Fruit fly (Drosophila melanogaster) whole organism, adult: Measurements from ENCODE around the gene Ge-1.

ENCODE experiments used
- CG11617 ChIP-seq: fragments of 200-800 bp; sonication (Bioruptor generic); optimal IDR thresholded peaks from 2 replicates; lab custom pipeline; 2017; ENCODE audit warnings: mild to moderate bottlenecking, missing biosample characterization, missing genetic modification reagents, missing genetic modification characterization
- CG12768 ChIP-seq: fragments of 200-800 bp; sonication (Bioruptor generic); optimal IDR thresholded peaks from 2 replicates; lab custom pipeline; 2017; ENCODE audit warnings: missing biosample characterization, missing genetic modification characterization, mild to moderate bottlenecking, moderate library complexity, missing genetic modification reagents
- CG14711 ChIP-seq: fragments of 200-800 bp; sonication (Bioruptor generic); optimal IDR thresholded peaks from 2 replicates; lab custom pipeline; 2018; ENCODE audit warnings: missing biosample characterization, mild to moderate bottlenecking, missing genetic modification characterization, moderate library complexity
- CG1620 ChIP-seq: fragments of 200-800 bp; sonication (Bioruptor generic); optimal IDR thresholded peaks from 2 replicates; lab custom pipeline; 2016; ENCODE audit warnings: missing biosample characterization, missing genetic modification characterization
- CG33017 ChIP-seq: fragments of 200-800 bp; sonication (Bioruptor generic); optimal IDR thresholded peaks from 2 replicates; lab custom pipeline; 2018; ENCODE audit warnings: missing biosample characterization, mild to moderate bottlenecking, missing genetic modification characterization, moderate library complexity
- CG5204 ChIP-seq: fragments of 200-800 bp; sonication (Bioruptor generic); optimal IDR thresholded peaks from 2 replicates; lab custom pipeline; 2016; ENCODE audit warnings: missing biosample characterization, missing genetic modification characterization
- CG7045 ChIP-seq: fragments of 200-800 bp; sonication (Bioruptor generic); optimal IDR thresholded peaks from 2 replicates; lab custom pipeline; 2017; ENCODE audit warnings: missing biosample characterization, mild to moderate bottlenecking, missing genetic modification characterization
- CG7101 ChIP-seq: fragments of 200-800 bp; sonication (Bioruptor generic); optimal IDR thresholded peaks from 2 replicates; lab custom pipeline; 2018; ENCODE audit warnings: missing biosample characterization, mild to moderate bottlenecking, missing genetic modification characterization, moderate library complexity
- Clk ChIP-seq: fragments of 200-800 bp; sonication (Bioruptor generic); optimal IDR thresholded peaks from 2 replicates; lab custom pipeline; 2017; ENCODE audit warnings: missing biosample characterization, missing genetic modification characterization
- Crg-1 ChIP-seq: fragments of 200-800 bp; sonication (Bioruptor generic); optimal IDR thresholded peaks from 2 replicates; lab custom pipeline; 2016; ENCODE audit warnings: missing biosample characterization, missing genetic modification characterization
- Hr96 ChIP-seq: fragments of 200-800 bp; sonication (Bioruptor generic); optimal IDR thresholded peaks from 2 replicates; lab custom pipeline; 2016; ENCODE audit warnings: missing biosample characterization, missing genetic modification characterization
- Mnt ChIP-seq: fragments of 200-800 bp; sonication (Bioruptor generic); optimal IDR thresholded peaks from 2 replicates; lab custom pipeline; 2016; ENCODE audit warnings: missing biosample characterization, mild to moderate bottlenecking, missing genetic modification characterization
- bab1 ChIP-seq: fragments of 200-800 bp; sonication (Bioruptor generic); optimal IDR thresholded peaks from 3 replicates; lab custom pipeline; 2019; ENCODE audit warnings: missing biosample characterization, mild to moderate bottlenecking, missing genetic modification characterization, moderate library complexity
- cic ChIP-seq: fragments of 200-800 bp; sonication (Bioruptor generic); optimal IDR thresholded peaks from 2 replicates; lab custom pipeline; 2017; ENCODE audit warnings: missing biosample characterization, mild to moderate bottlenecking, missing genetic modification characterization, moderate library complexity
- cnc ChIP-seq, 2 experiments: fragments of >200 bp; optimal IDR thresholded peaks; 2 replicates each; lab custom pipeline; 2017
- kay ChIP-seq: fragments of 200-800 bp; sonication (Bioruptor generic); peaks from one replicate; lab custom pipeline; 2016; ENCODE audit warnings: missing biosample characterization, missing genetic modification characterization, borderline replicate concordance
- ovo ChIP-seq: fragments of 200-800 bp; sonication (Bioruptor generic); optimal IDR thresholded peaks from 2 replicates; lab custom pipeline; 2016; ENCODE audit warnings: missing biosample characterization, missing genetic modification characterization
- pad ChIP-seq: fragments of 200-800 bp; sonication (Bioruptor generic); optimal IDR thresholded peaks from 3 replicates; lab custom pipeline; 2017; ENCODE audit warnings: missing biosample characterization, missing genetic modification characterization, mild to moderate bottlenecking, moderate library complexity, missing genetic modification reagents
- tj ChIP-seq: fragments of 200-800 bp; sonication (Bioruptor generic); optimal IDR thresholded peaks from 3 replicates; lab custom pipeline; 2017; ENCODE audit warnings: missing biosample characterization, mild to moderate bottlenecking, missing genetic modification characterization, moderate library complexity
- toe ChIP-seq: fragments of 200-800 bp; sonication (Bioruptor generic); optimal IDR thresholded peaks from 2 replicates; lab custom pipeline; 2016; ENCODE audit warnings: missing biosample characterization, missing genetic modification characterization

The Ge-1 gene

DNA sequence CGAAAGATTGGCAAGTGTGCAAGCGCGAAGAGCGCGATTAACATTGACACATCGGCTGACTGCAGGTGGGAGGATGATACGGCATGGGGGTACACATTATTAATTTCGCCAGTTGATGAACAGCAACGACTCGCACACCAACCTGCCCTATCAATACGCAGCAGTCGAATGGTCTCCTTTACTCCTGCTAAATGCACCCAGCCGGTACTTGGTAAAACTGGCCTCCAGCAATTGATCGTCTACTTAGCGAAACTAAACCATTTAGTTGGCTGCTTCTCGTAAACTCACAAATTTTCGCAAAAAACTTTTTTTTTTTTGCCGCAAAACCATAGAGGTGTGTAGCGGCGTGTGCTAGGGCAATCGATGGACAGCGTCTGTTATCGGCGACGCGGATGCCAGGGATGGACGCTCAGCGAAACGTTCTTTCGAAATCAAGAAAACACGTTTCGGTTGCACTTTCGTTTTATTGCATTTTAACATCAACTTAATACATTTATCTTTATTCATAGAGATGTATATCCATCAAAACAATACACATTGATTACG is at the start of gene Ge-1:
Ge-1 (minus strand) TSS at position 373 of the 546 bp plus-strand sequence.
- TF ChIP-seq cic (no peak), bab1 (GFP tag; lab: Kevin White, UChicago) (peak; percentile 17)

DNA sequence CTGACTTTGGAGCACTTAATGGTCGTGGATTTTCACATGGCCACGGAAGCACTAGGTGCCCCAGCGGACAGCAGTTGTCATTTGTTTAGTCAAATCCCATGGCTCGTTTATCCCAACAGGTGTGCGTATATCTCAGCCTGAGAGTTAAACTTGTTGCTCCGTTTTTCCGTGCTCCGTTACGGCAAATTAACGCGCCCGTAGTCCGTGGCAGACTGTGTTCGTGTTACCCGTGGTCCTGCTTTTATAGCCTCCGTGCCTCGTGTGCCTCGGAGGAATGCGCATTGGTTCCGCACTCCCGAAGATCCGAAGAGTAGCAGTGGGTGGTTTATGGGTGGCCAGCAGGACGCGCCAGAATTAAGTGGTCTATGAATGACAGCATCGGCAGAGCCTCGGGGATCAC is 48.3 kb upstream of the Ge-1 start, which contains the start of gene Gyc32E:
Gyc32E (minus strand) TSS at position 133 of the 400 bp plus-strand sequence.
- TF ChIP-seq CG7101 (no peak), CG14711 (tag; lab: Kevin White, UChicago) (no peak), CG12768 (GFP tag; lab: Kevin White, UChicago) (no peak), cnc (optimal IDR thresholded peaks at IDR 0.05; lab: Kevin White, UChicago) (no peak), Mnt (no peak), toe (no peak), Crg-1 (no peak), bab1 (GFP tag; lab: Kevin White, UChicago) (no peak), Clk (no peak), cic (no peak), CG7045 (GFP tag; lab: Kevin White, UChicago) (no peak), tj (GFP tag; lab: Kevin White, UChicago) (no peak), pad (GFP tag; lab: Kevin White, UChicago) (no peak), CG33017 (tag; lab: Kevin White, UChicago) (no peak), CG1620 (GFP tag; lab: Kevin White, UChicago) (no peak), CG5204 (no peak)

DNA sequence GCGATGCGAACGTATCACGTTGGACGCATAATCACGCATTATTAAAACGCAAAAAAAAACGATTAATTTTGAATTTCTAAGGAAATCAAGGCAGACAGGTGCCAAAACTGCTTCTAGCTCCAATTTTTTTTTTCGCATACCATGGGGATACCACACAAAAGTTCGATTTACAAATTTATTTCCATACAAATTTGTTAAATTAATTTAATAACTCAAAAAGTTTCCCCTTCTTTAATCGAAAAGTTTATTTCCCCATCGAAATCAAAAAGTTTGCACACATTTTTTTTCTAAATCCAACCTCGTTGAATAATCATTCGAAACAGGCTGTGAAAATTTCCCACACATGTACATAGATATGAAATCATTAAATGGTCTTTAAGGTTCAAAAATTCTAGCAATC is 44.6 kb upstream of the Ge-1 start, which contains the start of gene CG31867:
CG31867 (minus strand) TSS at position 101 of the 400 bp plus-strand sequence.
- TF ChIP-seq Crg-1 (no peak), cnc (optimal IDR thresholded peaks at IDR 0.05; lab: Kevin White, UChicago) (no peak), cic (no peak), bab1 (GFP tag; lab: Kevin White, UChicago) (no peak), CG7101 (no peak), Hr96 (no peak), CG5204 (no peak), toe (no peak), CG33017 (tag; lab: Kevin White, UChicago) (no peak), Clk (no peak), tj (GFP tag; lab: Kevin White, UChicago) (no peak), CG7045 (GFP tag; lab: Kevin White, UChicago) (no peak), CG1620 (GFP tag; lab: Kevin White, UChicago) (no peak), CG12768 (GFP tag; lab: Kevin White, UChicago) (no peak), kay (no peak), pad (GFP tag; lab: Kevin White, UChicago) (no peak), ovo (GFP tag; lab: Kevin White, UChicago) (no peak)

DNA sequence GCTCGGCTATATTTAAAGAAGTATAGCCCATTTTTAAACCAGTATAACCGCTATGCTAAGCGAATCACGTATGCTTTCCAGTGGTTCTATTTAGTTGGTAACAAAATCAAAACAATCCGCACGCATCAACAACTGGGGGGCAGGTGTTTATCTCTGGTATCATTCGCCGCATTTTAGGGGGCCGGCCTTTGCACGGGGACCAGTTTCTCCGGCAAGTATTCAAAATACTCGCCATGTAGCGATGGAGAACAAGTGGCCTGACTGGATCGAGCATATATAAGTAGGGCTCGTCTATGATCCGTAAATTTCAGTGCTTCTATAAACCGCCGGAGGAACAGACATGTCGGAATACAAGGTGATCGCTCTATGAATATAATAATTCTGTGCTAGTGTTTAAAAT is 35.4 kb upstream of the Ge-1 start, which contains the start of gene hgo:
hgo (plus strand) TSS at position 301 of the 400 bp plus-strand sequence.
- TF ChIP-seq CG33017 (tag; lab: Kevin White, UChicago) (no peak), CG5204 (no peak), CG7045 (GFP tag; lab: Kevin White, UChicago) (no peak), CG12768 (GFP tag; lab: Kevin White, UChicago) (no peak)

DNA sequence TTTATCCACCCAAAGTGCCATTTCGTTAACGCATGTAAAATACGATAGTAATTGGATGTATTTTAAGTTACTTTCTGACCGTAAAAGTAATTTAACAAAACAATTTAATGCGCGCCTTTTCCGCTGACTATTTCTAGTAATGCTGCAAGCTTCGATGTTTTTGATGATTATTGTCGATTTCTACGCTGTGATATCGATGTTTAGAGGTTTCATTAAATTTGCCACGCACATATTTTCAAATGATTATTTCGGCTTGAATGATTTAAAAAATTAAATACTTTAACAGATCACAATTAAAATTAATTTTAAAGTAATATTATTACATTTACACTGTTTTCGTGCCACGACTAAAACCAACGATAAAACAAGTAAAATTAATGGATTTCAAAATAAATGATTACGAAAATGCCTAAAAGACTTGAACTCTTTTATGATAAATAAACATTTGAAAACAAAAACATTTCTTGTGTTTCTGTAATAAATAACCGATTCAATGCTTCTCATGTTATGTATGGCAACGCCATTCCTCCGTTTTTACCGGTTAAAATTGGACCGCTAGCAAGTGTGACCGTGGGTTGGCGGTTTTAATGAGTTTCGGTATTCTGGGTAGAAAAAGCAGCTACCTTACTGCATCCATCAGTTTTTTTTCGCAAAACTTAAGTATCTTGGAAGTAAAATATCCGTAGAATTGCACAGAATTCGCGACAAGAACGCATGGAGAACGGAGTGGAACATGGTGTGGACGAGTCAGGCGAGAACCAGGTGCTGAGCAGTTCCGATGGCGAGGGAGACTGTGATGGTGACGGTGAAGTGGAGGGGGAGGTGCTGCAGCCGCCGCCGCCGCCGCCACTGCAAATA is 29.7 kb upstream of the Ge-1 start, which contains the start of the genes RfC38 and CG4751:
RfC38 (minus strand) TSS at position 495 of the 858 bp plus-strand sequence.
CG4751 (plus strand) TSS at position 587 of the 858 bp plus-strand sequence.
- TF ChIP-seq CG7101 (peak; percentile 19), tj (GFP tag; lab: Kevin White, UChicago) (no peak), CG33017 (tag; lab: Kevin White, UChicago) (no peak), kay (peak; percentile 74), cic (no peak), cnc (optimal IDR thresholded peaks at IDR 0.05; lab: Kevin White, UChicago) (no peak), CG11617 (GFP tag; lab: Kevin White, UChicago) (peak; percentile 37), bab1 (GFP tag; lab: Kevin White, UChicago) (peak; percentile 10), ovo (GFP tag; lab: Kevin White, UChicago) (peak; percentile 46), toe (peak; percentile 15)

DNA sequence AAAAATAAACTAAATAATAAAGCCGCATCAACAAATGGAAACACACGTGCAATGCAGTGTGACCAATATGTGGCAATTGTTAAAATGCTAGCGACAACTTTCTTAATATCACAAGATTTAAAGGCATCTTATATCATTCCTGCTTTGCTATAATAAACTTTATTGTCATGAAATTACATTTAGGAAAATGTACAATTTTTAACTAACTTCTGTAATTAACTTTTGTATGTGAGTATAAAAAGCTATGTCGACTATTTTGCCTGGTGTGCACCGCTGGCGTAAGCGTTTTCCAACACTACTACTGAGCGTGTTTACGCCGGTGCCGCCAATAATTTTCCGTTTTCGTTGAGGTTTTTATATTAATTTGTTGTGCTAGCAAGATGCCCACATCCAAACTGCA is 22.8 kb upstream of the Ge-1 start, which contains the start of the genes Csl4 and Nup160:
Csl4 (minus strand) TSS at position 69 of the 400 bp plus-strand sequence.
Nup160 (plus strand) TSS at position 279 of the 400 bp plus-strand sequence.
- TF ChIP-seq Hr96 (peak; percentile 82), Mnt (peak; percentile 99), Crg-1 (peak; percentile 89), Clk (no peak), CG12768 (GFP tag; lab: Kevin White, UChicago) (peak; percentile 80), CG7045 (GFP tag; lab: Kevin White, UChicago) (peak; percentile 30), ovo (GFP tag; lab: Kevin White, UChicago) (peak; percentile 54), toe (no peak), CG1620 (GFP tag; lab: Kevin White, UChicago) (peak; percentile 87), CG33017 (tag; lab: Kevin White, UChicago) (peak; percentile 74), cnc (optimal IDR thresholded peaks at IDR 0.05; lab: Kevin White, UChicago) (no peak), CG11617 (GFP tag; lab: Kevin White, UChicago) (peak; percentile 78), CG5204 (no peak), bab1 (GFP tag; lab: Kevin White, UChicago) (peak; percentile 86), pad (GFP tag; lab: Kevin White, UChicago) (peak; percentile 66), cic (peak; percentile 13), tj (GFP tag; lab: Kevin White, UChicago) (peak; percentile 44), kay (no peak), CG14711 (tag; lab: Kevin White, UChicago) (peak; percentile 77), CG7101 (peak; percentile 86)
